Fruit fly (Drosophila melanogaster): Measurements from ENCODE around the gene Atg1.

The Atg1 gene

dm6 chr3L:12815756-12816155, 10.8 kb upstream of the Atg1 start:
- TF ChIP-seq Bgb (GFP tag; IDR thresholded peaks at IDR 0.05; ENCODE audit: partially characterized antibody) (peak; percentile 67), nau (GFP tag; optimal IDR thresholded peaks at IDR 0.05) (no peak), Scr (GFP tag; IDR thresholded peaks at IDR 0.05; ENCODE audit: partially characterized antibody) (peak; percentile 38), CG7963 (GFP tag; IDR thresholded peaks at IDR 0.05; ENCODE audit: partially characterized antibody) (peak; percentile 63; the same call in 2 of the 3 replicates), amos (GFP tag; IDR thresholded peaks at IDR 0.05; ENCODE audit: partially characterized antibody) (peak; percentile 62), CG43689 (GFP tag; IDR thresholded peaks at IDR 0.05) (no peak), B-H1 (GFP tag; IDR thresholded peaks at IDR 0.05) (no peak), Opbp (GFP tag; IDR thresholded peaks at IDR 0.05; ENCODE audit: partially characterized antibody) (peak; percentile 48; the same call in 2 of the 3 replicates), bcd (GFP tag; optimal IDR thresholded peaks at IDR 0.05) (no peak), bigmax (GFP tag; optimal IDR thresholded peaks at IDR 0.05) (peak; percentile 98), Sin3A (optimal IDR thresholded peaks at IDR 0.05) (no peak), CG16813 (GFP tag; IDR thresholded peaks at IDR 0.05; ENCODE audit: partially characterized antibody) (peak; percentile 49; the same call in 2 of the 3 replicates), vnd (GFP tag; IDR thresholded peaks at IDR 0.05; ENCODE audit: partially characterized antibody) (peak; percentile 56; the same call in 2 of the 3 replicates), knrl (GFP tag; IDR thresholded peaks at IDR 0.05; ENCODE audit: partially characterized antibody) (peak; percentile 36; the same call in 2 of the 3 replicates), bbx (GFP tag; IDR thresholded peaks at IDR 0.05; ENCODE audit: partially characterized antibody) (peak; percentile 51), Bdp1 (GFP tag; optimal IDR thresholded peaks at IDR 0.05) (peak; percentile 99), Ets65A (GFP tag) (peak; percentile 75), ato (GFP tag; IDR thresholded peaks at IDR 0.05; ENCODE audit: partially characterized antibody) (peak; percentile 68), CG11695 (GFP tag; IDR thresholded peaks at IDR 0.05) (0 out of 3 replicates have a peak, but pooled peaks have one; percentile 12), CG6791 (GFP tag; IDR thresholded peaks at IDR 0.05; ENCODE audit: partially characterized antibody) (peak; percentile 80; the same call in 2 of the 3 replicates), insv (GFP tag; optimal IDR thresholded peaks at IDR 0.05) (no peak), tna (GFP tag; IDR thresholded peaks at IDR 0.05; ENCODE audit: partially characterized antibody) (peak; percentile 56), chm (GFP tag; IDR thresholded peaks at IDR 0.05) (0 out of 2 replicates have a peak, but pooled peaks have one; percentile 33), CG5953 (GFP tag; IDR thresholded peaks at IDR 0.05) (no peak), CG42726 (GFP tag; IDR thresholded peaks at IDR 0.05; ENCODE audit: partially characterized antibody) (peak; percentile 80; the same call in 1 of the 2 replicates), sna (GFP tag; IDR thresholded peaks at IDR 0.05; ENCODE audit: partially characterized antibody) (peak; percentile 47; the same call in 1 of the 2 replicates), Drgx (GFP tag; IDR thresholded peaks at IDR 0.05) (no peak), ERR (GFP tag; optimal IDR thresholded peaks at IDR 0.05) (peak; percentile 48)

- TF ChIP-seq CG15479 (GFP tag; optimal IDR thresholded peaks at IDR 0.05), result peak; percentile 24
- peak; percentile 69 for TF ChIP-seq bbx (GFP tag; IDR thresholded peaks at IDR 0.05; ENCODE audit: partially characterized antibody)
- no peak for TF ChIP-seq Nf-YC (tag; optimal IDR thresholded peaks at IDR 0.05)
- no peak for TF ChIP-seq pzg (GFP tag; optimal IDR thresholded peaks at IDR 0.05)
- no peak for TF ChIP-seq ind (GFP tag; optimal IDR thresholded peaks at IDR 0.05)
- TF ChIP-seq Sin3A (optimal IDR thresholded peaks at IDR 0.05), result no peak
- no peak for TF ChIP-seq Mad (GFP tag; optimal IDR thresholded peaks at IDR 0.05)
- no peak for TF ChIP-seq lilli (GFP tag; optimal IDR thresholded peaks at IDR 0.05)
- peak; percentile 50; the same call in 1 of the 2 replicates for TF ChIP-seq tna (GFP tag; IDR thresholded peaks at IDR 0.05; ENCODE audit: partially characterized antibody)
- TF ChIP-seq gfzf (GFP tag; optimal IDR thresholded peaks at IDR 0.05), result no peak
- no peak for TF ChIP-seq D19B (GFP tag; optimal IDR thresholded peaks at IDR 0.05)
- TF ChIP-seq run (tag; optimal IDR thresholded peaks at IDR 0.05), result no peak
- TF ChIP-seq crol (GFP tag; IDR thresholded peaks at IDR 0.05), result no peak
- no peak for TF ChIP-seq sqz (GFP tag; optimal IDR thresholded peaks at IDR 0.05)
- TF ChIP-seq amos (GFP tag; IDR thresholded peaks at IDR 0.05; ENCODE audit: partially characterized antibody), result peak; percentile 52
- TF ChIP-seq sisA (GFP tag; IDR thresholded peaks at IDR 0.05), result no peak
- peak; percentile 43; the same call in 1 of the 2 replicates for TF ChIP-seq Scr (GFP tag; IDR thresholded peaks at IDR 0.05; ENCODE audit: partially characterized antibody)
- TF ChIP-seq ato (GFP tag; IDR thresholded peaks at IDR 0.05; ENCODE audit: partially characterized antibody), result peak; percentile 63; the same call in 1 of the 2 replicates
- TF ChIP-seq CG7745 (tag; optimal IDR thresholded peaks at IDR 0.05), result no peak
- no peak for TF ChIP-seq jing (GFP tag; optimal IDR thresholded peaks at IDR 0.05)
- peak; percentile 13 for TF ChIP-seq Myb (GFP tag; optimal IDR thresholded peaks at IDR 0.05)
- TF ChIP-seq zen (tag; optimal IDR thresholded peaks at IDR 0.05), result no peak
- peak; percentile 57; the same call in 1 of the 3 replicates for TF ChIP-seq Opbp (GFP tag; IDR thresholded peaks at IDR 0.05; ENCODE audit: partially characterized antibody)
- TF ChIP-seq CG4360 (GFP tag; IDR thresholded peaks at IDR 0.05), result peak; percentile 49
- no peak for TF ChIP-seq stwl (tag; optimal IDR thresholded peaks at IDR 0.05)
- peak; percentile 6 for TF ChIP-seq CG12659 (GFP tag; optimal IDR thresholded peaks at IDR 0.05)
These were observed 9.9 kb upstream of the Atg1 start for dm6 chr3L:12814806-12815205.

All from whole organism, embryonic.